Worm (Caenorhabditis elegans) whole organism, early embryonic: ENCODE measurements around the gene C35B1.7.

Experiments
- B0310.2 ChIP-seq: sonication (generic microtip); optimal IDR thresholded peaks from 2 replicates; lab custom pipeline; 2016; ENCODE audit warnings: mild to moderate bottlenecking, missing genetic modification characterization, missing compliant biosample characterization
- F13C5.2 ChIP-seq: sonication (generic microtip); optimal IDR thresholded peaks from 2 replicates; lab custom pipeline; 2017; ENCODE audit warnings: mild to moderate bottlenecking, missing genetic modification characterization, inconsistent platforms, missing compliant biosample characterization
- aly-1 ChIP-seq: sonication (generic microtip); optimal IDR thresholded peaks from 2 replicates; lab custom pipeline; 2016; ENCODE audit warnings: missing genetic modification characterization, missing compliant biosample characterization
- ama-1 ChIP-seq: fragments of 150-350 bp; optimal IDR thresholded peaks from 2 replicates; lab custom pipeline; 2014
- ceh-13 ChIP-seq: fragments of 200-800 bp; sonication (Bioruptor generic); optimal IDR thresholded peaks from 2 replicates; lab custom pipeline; 2018; ENCODE audit warnings: mild to moderate bottlenecking, missing genetic modification characterization, missing compliant biosample characterization
- ceh-36 ChIP-seq: sonication (generic microtip); optimal IDR thresholded peaks from 2 replicates; lab custom pipeline; 2016; ENCODE audit warnings: missing genetic modification characterization, inconsistent platforms, missing compliant biosample characterization
- ets-7 ChIP-seq: sonication (generic microtip); optimal IDR thresholded peaks from 2 replicates; lab custom pipeline; 2016; ENCODE audit warnings: missing genotype, missing genetic modification characterization, missing compliant biosample characterization
- flt-1 ChIP-seq: fragments of 200-800 bp; sonication (Bioruptor generic); IDR thresholded peaks from 2 replicates; pipeline ENCODE4 v1.3.6; 2022; ENCODE audit warnings: missing genetic modification characterization, missing compliant biosample characterization
- hmbx-1 ChIP-seq: sonication (generic microtip); optimal IDR thresholded peaks from 2 replicates; lab custom pipeline; 2016; ENCODE audit warnings: mild to moderate bottlenecking, missing genetic modification characterization, missing compliant biosample characterization
- hmg-4 ChIP-seq: fragments of 200-800 bp; sonication (Bioruptor generic); optimal IDR thresholded peaks from 2 replicates; lab custom pipeline; 2018; ENCODE audit warnings: mild to moderate bottlenecking, missing genetic modification characterization, missing compliant biosample characterization
- hnd-1 ChIP-seq: sonication (generic microtip); optimal IDR thresholded peaks from 2 replicates; lab custom pipeline; 2016; ENCODE audit warnings: missing genetic modification characterization, missing compliant biosample characterization
- pes-1 ChIP-seq: fragments of 200-800 bp; sonication (Bioruptor generic); IDR thresholded peaks from 2 replicates; pipeline ENCODE4 v1.3.6; 2022; ENCODE audit warnings: missing genetic modification reagents, missing genetic modification characterization, missing compliant biosample characterization
- scrt-1 ChIP-seq: fragments of 200-800 bp; sonication (Bioruptor generic); IDR thresholded peaks from 2 replicates; pipeline ENCODE4 v1.3.6; 2022; ENCODE audit warnings: missing genetic modification characterization, missing compliant biosample characterization
- sea-1 ChIP-seq: fragments of 200-800 bp; sonication (Bioruptor generic); conservative IDR thresholded peaks from 2 replicates; pipeline ENCODE4 v1.3.6; 2022; ENCODE audit warnings: missing genetic modification characterization, missing compliant biosample characterization
- tbx-11 ChIP-seq: fragments of 200-800 bp; sonication (Bioruptor generic); IDR thresholded peaks from 2 replicates; pipeline ENCODE4 v1.3.6; 2022; ENCODE audit warnings: missing genetic modification characterization, missing compliant biosample characterization
- tbx-37 ChIP-seq: fragments of 200-800 bp; sonication (Bioruptor generic); conservative IDR thresholded peaks from 2 replicates; pipeline ENCODE4 v1.3.6; 2022; ENCODE audit warnings: missing genetic modification reagents, missing genetic modification characterization, missing compliant biosample characterization
- tra-4 ChIP-seq: sonication (generic microtip); optimal IDR thresholded peaks from 2 replicates; lab custom pipeline; 2017; ENCODE audit warnings: missing genetic modification characterization, missing compliant biosample characterization

The C35B1.7 gene

ce11 chrIV:4085022-4085421, 23.8 kb upstream of the C35B1.7 start:
- TF ChIP-seq scrt-1 (no peak), hmbx-1 (no peak), F13C5.2 (no peak), sea-1 (GFP tag; lab: Robert Waterston, UW) (no peak), ceh-13 (GFP tag; lab: Kevin White, UChicago) (no peak), tbx-11 (GFP tag; lab: Robert Waterston, UW) (no peak), ets-7 (tag; lab: Kevin White, UChicago) (no peak), ama-1 (lab: Kevin White, UChicago) (no peak), flt-1 (GFP tag; lab: Robert Waterston, UW) (no peak), aly-1 (tag; lab: Kevin White, UChicago) (no peak), B0310.2 (tag; lab: Kevin White, UChicago) (no peak), pes-1 (GFP tag; lab: Robert Waterston, UW) (no peak)

DNA sequence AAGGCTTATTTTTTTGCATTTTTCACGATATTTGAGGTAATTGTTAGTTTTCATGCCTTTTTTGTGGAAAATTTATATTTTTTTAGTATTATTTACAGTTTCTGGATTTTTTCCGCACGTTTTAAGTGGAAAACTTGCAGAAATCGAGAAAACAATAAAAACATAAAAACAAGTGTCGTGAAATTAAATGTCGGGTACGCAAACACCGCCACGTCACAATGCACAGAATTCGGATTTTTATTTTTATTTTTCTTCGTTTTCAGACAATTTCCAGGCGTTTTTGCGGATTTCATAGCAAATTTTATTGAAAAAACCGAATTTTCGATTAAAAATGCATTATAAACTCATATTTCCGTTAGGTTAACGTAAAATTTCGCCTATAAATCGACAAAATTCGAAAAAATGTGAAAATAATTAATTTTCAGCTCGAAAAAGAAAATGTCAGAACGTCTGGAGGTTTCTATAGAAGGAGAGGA, 23.0 kb upstream of the C35B1.7 start, which contains the start of gene C35B1.2:
Gene C35B1.2 (plus strand): TSS at position 426 of the 476 bp plus-strand sequence.
- no peak for TF ChIP-seq hmbx-1

ce11 chrIV:4093087-4093486, 15.8 kb upstream of the C35B1.7 start:
- no peak for TF ChIP-seq ama-1 (lab: Kevin White, UChicago)
- TF ChIP-seq tbx-11 (GFP tag; lab: Robert Waterston, UW) = no peak
- no peak for TF ChIP-seq F13C5.2
- no peak for TF ChIP-seq scrt-1
- no peak for TF ChIP-seq tra-4 (tag; lab: Kevin White, UChicago)
- TF ChIP-seq pes-1 (GFP tag; lab: Robert Waterston, UW) = no peak
- no peak for TF ChIP-seq hmg-4 (GFP tag; lab: Kevin White, UChicago)
- no peak for TF ChIP-seq ets-7 (tag; lab: Kevin White, UChicago)

DNA sequence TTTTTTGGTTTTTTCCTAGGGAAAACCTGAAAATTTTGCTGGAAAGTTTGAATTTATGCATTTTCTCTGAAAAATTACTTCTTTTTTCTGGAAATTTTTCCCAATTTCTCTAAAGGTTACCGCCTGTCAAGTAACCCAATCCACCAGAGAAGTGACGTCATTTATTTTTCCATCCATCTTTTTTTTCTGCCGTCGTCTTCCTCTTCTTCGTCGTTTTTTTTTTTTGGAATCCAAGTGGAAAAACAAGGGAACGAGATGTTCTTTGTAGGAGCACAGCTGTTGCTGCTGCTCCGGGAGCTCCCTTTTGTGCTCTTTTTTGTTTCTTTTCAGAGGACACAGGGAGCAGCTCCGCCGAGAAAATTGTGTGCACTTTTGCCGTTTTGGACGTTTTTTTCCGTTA, 14.5 kb upstream of the C35B1.7 start:
- TF ChIP-seq hnd-1 (tag; lab: Kevin White, UChicago) (no peak), ceh-36 (tag; lab: Kevin White, UChicago) (no peak), ceh-13 (GFP tag; lab: Kevin White, UChicago) (no peak), ets-7 (tag; lab: Kevin White, UChicago) (no peak), F13C5.2 (no peak), scrt-1 (no peak), pes-1 (GFP tag; lab: Robert Waterston, UW) (no peak), B0310.2 (tag; lab: Kevin White, UChicago) (no peak), aly-1 (tag; lab: Kevin White, UChicago) (no peak), sea-1 (GFP tag; lab: Robert Waterston, UW) (no peak)

ce11 chrIV:4096940-4097339, 11.9 kb upstream of the C35B1.7 start:
- no peak for TF ChIP-seq tbx-11 (GFP tag; lab: Robert Waterston, UW)
- TF ChIP-seq aly-1 (tag; lab: Kevin White, UChicago) = no peak
- TF ChIP-seq hnd-1 (tag; lab: Kevin White, UChicago) = no peak
- no peak for TF ChIP-seq pes-1 (GFP tag; lab: Robert Waterston, UW)
- no peak for TF ChIP-seq ama-1 (lab: Kevin White, UChicago)
- no peak for TF ChIP-seq flt-1 (GFP tag; lab: Robert Waterston, UW)
- no peak for TF ChIP-seq hmg-4 (GFP tag; lab: Kevin White, UChicago)
- TF ChIP-seq ceh-13 (GFP tag; lab: Kevin White, UChicago) = no peak
- TF ChIP-seq tra-4 (tag; lab: Kevin White, UChicago) = no peak
- no peak for TF ChIP-seq sea-1 (GFP tag; lab: Robert Waterston, UW)
- TF ChIP-seq ets-7 (tag; lab: Kevin White, UChicago) = no peak
- TF ChIP-seq hmbx-1 = no peak
- TF ChIP-seq ceh-36 (tag; lab: Kevin White, UChicago) = no peak
- no peak for TF ChIP-seq F13C5.2
- TF ChIP-seq B0310.2 (tag; lab: Kevin White, UChicago) = no peak
- TF ChIP-seq scrt-1 = no peak
- TF ChIP-seq tbx-37 = no peak

ce11 chrIV:4099773-4100172, 9.1 kb upstream of the C35B1.7 start:
- no peak for TF ChIP-seq F13C5.2
- TF ChIP-seq hmg-4 (GFP tag; lab: Kevin White, UChicago) = no peak
- no peak for TF ChIP-seq hmbx-1
- TF ChIP-seq hnd-1 (tag; lab: Kevin White, UChicago) = no peak
- no peak for TF ChIP-seq ets-7 (tag; lab: Kevin White, UChicago)
- TF ChIP-seq ama-1 (lab: Kevin White, UChicago) = no peak
- TF ChIP-seq ceh-13 (GFP tag; lab: Kevin White, UChicago) = no peak
- no peak for TF ChIP-seq scrt-1
- TF ChIP-seq tbx-11 (GFP tag; lab: Robert Waterston, UW) = no peak
- TF ChIP-seq sea-1 (GFP tag; lab: Robert Waterston, UW) = no peak

ce11 chrIV:4102720-4103119, 6.1 kb upstream of the C35B1.7 start, which contains the start of gene ubc-1:
Gene ubc-1, plus strand, starts transcription at chrIV:4103020.
- TF ChIP-seq F13C5.2 = no peak

DNA sequence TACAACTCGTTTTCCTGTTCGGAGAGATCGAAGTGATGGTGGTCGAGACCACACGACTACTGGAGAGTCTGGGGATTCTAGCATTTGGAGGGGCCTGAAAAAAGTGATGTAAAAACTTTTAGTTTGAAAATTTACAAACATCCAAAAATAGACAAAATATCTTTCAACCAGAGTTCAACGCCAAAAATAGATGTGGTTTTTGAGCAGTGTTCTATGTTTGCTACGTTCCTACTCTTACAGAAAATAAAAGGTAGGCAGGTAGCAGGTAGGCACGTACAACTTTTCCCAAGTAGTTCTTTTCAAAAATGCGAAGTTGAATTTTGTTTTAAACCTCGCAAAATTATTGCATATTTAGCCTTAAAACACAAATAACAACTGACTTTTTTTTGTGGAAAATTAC, 3.5 kb downstream of the C35B1.7 start, which contains the start of gene F49F1.14:
Gene F49F1.14 (minus strand): TSS at position 101 of the 400 bp plus-strand sequence.
- no peak for TF ChIP-seq ceh-13 (GFP tag; lab: Kevin White, UChicago)

DNA sequence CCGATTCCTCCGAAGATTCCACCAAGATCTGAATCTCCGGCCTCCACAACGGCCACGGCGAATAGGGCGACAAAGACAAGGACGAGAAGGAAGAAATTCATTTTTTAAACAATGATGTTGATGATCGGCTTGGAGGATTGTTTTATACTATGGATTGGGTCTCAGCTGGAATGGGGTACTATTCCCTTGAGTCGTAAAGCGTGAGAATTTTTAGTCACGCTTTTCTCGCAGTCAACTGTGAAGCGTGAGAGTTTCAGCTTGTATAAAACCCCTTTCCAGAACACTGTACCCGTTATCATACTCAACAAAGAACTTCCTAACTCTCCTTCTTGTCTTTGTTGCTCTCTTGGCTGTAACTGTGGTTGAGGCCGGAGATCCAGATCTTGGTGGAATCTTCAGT, 5.7 kb downstream of the C35B1.7 start, which contains the start of gene F49F1.15:
Gene F49F1.15 (minus strand): TSS at position 101 of the 400 bp plus-strand sequence.
- no peak for TF ChIP-seq B0310.2 (tag; lab: Kevin White, UChicago)
- TF ChIP-seq flt-1 (GFP tag; lab: Robert Waterston, UW) = no peak
- no peak for TF ChIP-seq ceh-36 (tag; lab: Kevin White, UChicago)
